Worm (Caenorhabditis elegans): ENCODE results near the gene C04B4.4.

DNA sequence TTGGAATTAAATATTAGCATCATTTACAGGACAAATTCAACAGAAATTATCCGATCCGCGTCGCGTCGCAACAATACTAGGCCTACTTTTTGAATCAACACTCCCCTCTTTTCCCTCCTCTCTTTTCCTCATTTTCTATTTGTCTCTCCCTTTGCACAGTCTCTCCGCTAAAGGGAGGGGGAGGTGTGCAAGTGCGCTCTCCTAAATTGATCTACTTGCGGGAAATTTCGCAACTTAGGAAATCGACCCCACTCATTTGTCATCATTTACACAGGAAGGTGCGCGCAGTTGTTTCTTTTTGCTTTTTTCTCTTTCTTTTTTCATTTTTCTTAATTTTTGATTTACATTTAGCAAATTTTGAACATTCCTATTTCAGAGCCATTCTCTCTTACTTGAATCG lies 7.7 kb upstream of the C04B4.4 start, which contains the start of gene C04B4.2:
- TF ChIP-seq nhr-237 (tag; optimal IDR thresholded peaks at IDR 0.05) (no peak), pha-4 (tag; optimal IDR thresholded peaks at IDR 0.05) (no peak), sptf-1 (tag; optimal IDR thresholded peaks at IDR 0.05) (no peak), elt-3 (tag; optimal IDR thresholded peaks at IDR 0.05) (no peak), nhr-76 (tag; optimal IDR thresholded peaks at IDR 0.05) (no peak), mab-5 (tag; optimal IDR thresholded peaks at IDR 0.05) (no peak), lin-13 (tag; optimal IDR thresholded peaks at IDR 0.05) (no peak), ceh-83 (GFP tag; optimal IDR thresholded peaks at IDR 0.05) (no peak), mep-1 (tag; optimal IDR thresholded peaks at IDR 0.05) (no peak), elt-1 (tag; optimal IDR thresholded peaks at IDR 0.05; ENCODE audit: borderline replicate concordance, insufficient read depth) (no peak), snpc-4 (tag; optimal IDR thresholded peaks at IDR 0.05) (no peak), unc-62 (GFP tag; optimal IDR thresholded peaks at IDR 0.05) (no peak)
